Worm (Caenorhabditis elegans) whole organism, L4 larva: ENCODE data around the gene ncr-1.

ENCODE experiments used
- cey-2 ChIP-seq: sonication (generic microtip); optimal IDR thresholded peaks from 3 replicates; lab custom pipeline; 2017; ENCODE audit warnings: missing genetic modification characterization, mild to moderate bottlenecking, missing compliant biosample characterization, antibody characterized with exemption, borderline replicate concordance; ENCODE audit not compliant: insufficient read depth
- fos-1 ChIP-seq: fragments of 150-350 bp; optimal IDR thresholded peaks from 2 replicates; lab custom pipeline; 2014; ENCODE audit warnings: missing biosample characterization, missing genetic modification characterization
- hmg-1.1 ChIP-seq: fragments of 200-800 bp; sonication (Bioruptor generic); IDR thresholded peaks from 2 replicates; pipeline ENCODE4 v1.3.6; 2022; ENCODE audit warnings: missing genetic modification reagents, missing genetic modification characterization, missing compliant biosample characterization
- jun-1 ChIP-seq: fragments of 150-350 bp; optimal IDR thresholded peaks from 2 replicates; lab custom pipeline; 2014; ENCODE audit warnings: missing biosample characterization, missing genetic modification reagents, missing genetic modification characterization
- mxl-2 ChIP-seq: fragments of 200-800 bp; sonication (Bioruptor generic); conservative IDR thresholded peaks from 2 replicates; pipeline ENCODE4 v1.3.6; 2022; ENCODE audit warnings: missing genetic modification reagents, missing genetic modification characterization, missing compliant biosample characterization
- nhr-111 ChIP-seq: fragments of 200-800 bp; sonication (Bioruptor generic); optimal IDR thresholded peaks from 2 replicates; lab custom pipeline; 2018; ENCODE audit warnings: mild to moderate bottlenecking, missing genetic modification characterization, missing compliant biosample characterization
- nhr-237 ChIP-seq: sonication (generic microtip); optimal IDR thresholded peaks from 2 replicates; lab custom pipeline; 2017; ENCODE audit warnings: missing biosample characterization, missing genetic modification characterization
- nhr-28 ChIP-seq: fragments of 150-350 bp; optimal IDR thresholded peaks from 2 replicates; lab custom pipeline; 2014; ENCODE audit warnings: missing biosample characterization, missing genetic modification characterization
- sdz-12 ChIP-seq: fragments of 200-800 bp; sonication (Bioruptor generic); optimal IDR thresholded peaks from 2 replicates; lab custom pipeline; 2018; ENCODE audit warnings: mild to moderate bottlenecking, missing genetic modification characterization, missing compliant biosample characterization
- skn-1 ChIP-seq: fragments of 150-350 bp; optimal IDR thresholded peaks from 2 replicates; lab custom pipeline; 2014; ENCODE audit warnings: missing biosample characterization, missing genetic modification characterization
- snpc-4 ChIP-seq: fragments of 150-350 bp; optimal IDR thresholded peaks from 2 replicates; lab custom pipeline; 2014; ENCODE audit warnings: missing biosample characterization, missing genetic modification characterization
- unc-39 ChIP-seq: sonication (generic microtip); optimal IDR thresholded peaks from 2 replicates; lab custom pipeline; 2017; ENCODE audit warnings: missing biosample characterization, missing genetic modification characterization

- no peak for TF ChIP-seq sdz-12
- TF ChIP-seq mxl-2 (GFP tag; lab: Robert Waterston, UW): no peak
- TF ChIP-seq unc-39 (tag; lab: Kevin White, UChicago): no peak
- TF ChIP-seq skn-1 (tag; lab: Kevin White, UChicago): no peak
- no peak for TF ChIP-seq nhr-28 (tag; lab: Kevin White, UChicago)
- no peak for TF ChIP-seq nhr-237 (tag; lab: Kevin White, UChicago)
- no peak for TF ChIP-seq cey-2
- TF ChIP-seq snpc-4 (tag; lab: Kevin White, UChicago): no peak
- no peak for TF ChIP-seq jun-1 (tag; lab: Kevin White, UChicago)
- no peak for TF ChIP-seq hmg-1.1 (GFP tag; lab: Robert Waterston, UW)
- no peak for TF ChIP-seq fos-1
- no peak for TF ChIP-seq nhr-111 (GFP tag; lab: Kevin White, UChicago)
Measured at ce11 chrX:4426496-4426895, 62.2 kb downstream of the ncr-1 start.
